In genomic region chrX:4939788-4940441, dm6 we compare ENCODE assay signal across 4 fruit fly cellular contexts.
TF ChIP-seq lines count a peak whose summit lies in the region.

No protein-coding gene starts in this region.

TF ChIP-seq in whole organism, adult, 20 proteins besides CTCF, POLR2A, EP300 and RAD21 (continued from another document):
- TF ChIP-seq kay (GFP tag; lab: Kevin White, UChicago; ENCODE audit: borderline replicate concordance), result peak; percentile 56
- peak; percentile 79 for TF ChIP-seq Clk (GFP tag; optimal IDR thresholded peaks at IDR 0.05; lab: Kevin White, UChicago)

TF ChIP-seq in whole organism, embryonic, 481 proteins besides CTCF, POLR2A, EP300 and RAD21 (continued from another document and continues in another):
- no peak for TF ChIP-seq sc (optimal IDR thresholded peaks at IDR 0.05; lab: Kevin White, UChicago)
- TF ChIP-seq sc (GFP tag; optimal IDR thresholded peaks at IDR 0.05; lab: Kevin White, UChicago), result peak; percentile 93
- no peak for TF ChIP-seq CG16813 (GFP tag; IDR thresholded peaks at IDR 0.05; lab: Robert Waterston, UW; ENCODE audit: partially characterized antibody)
- TF ChIP-seq Med (GFP tag; lab: Kevin White, UChicago), result peak; percentile 99
- peak; percentile 90 for TF ChIP-seq CG13775 (GFP tag; optimal IDR thresholded peaks at IDR 0.05; lab: Kevin White, UChicago)
- TF ChIP-seq CG34376 (GFP tag; optimal IDR thresholded peaks at IDR 0.05; lab: Kevin White, UChicago), result peak; percentile 1
- peak; percentile 31 for TF ChIP-seq HLHmδ (GFP tag; optimal IDR thresholded peaks at IDR 0.05; lab: Kevin White, UChicago)
- peak; percentile 96 for TF ChIP-seq CG33557 (GFP tag; optimal IDR thresholded peaks at IDR 0.05; lab: Kevin White, UChicago)
- TF ChIP-seq klu (GFP tag; IDR thresholded peaks at IDR 0.05; lab: Robert Waterston, UW), result peak; percentile 75
- TF ChIP-seq ftz-f1 (GFP tag; optimal IDR thresholded peaks at IDR 0.05; lab: Kevin White, UChicago), result no peak
- TF ChIP-seq schlank (tag; optimal IDR thresholded peaks at IDR 0.05; lab: Kevin White, UChicago), result peak; percentile 48
- peak; percentile 84 for TF ChIP-seq CG13123 (GFP tag; optimal IDR thresholded peaks at IDR 0.05; lab: Kevin White, UChicago)
- peak; percentile 92 for TF ChIP-seq ERR (GFP tag; optimal IDR thresholded peaks at IDR 0.05; lab: Kevin White, UChicago)
- TF ChIP-seq Tbp (GFP tag; optimal IDR thresholded peaks at IDR 0.05; lab: Kevin White, UChicago), result no peak
- peak; percentile 94 for TF ChIP-seq CG14667 (GFP tag; IDR thresholded peaks at IDR 0.05; lab: Robert Waterston, UW)
- peak; percentile 79 for TF ChIP-seq Doc2 (GFP tag; IDR thresholded peaks at IDR 0.05; lab: Robert Waterston, UW)
- peak; percentile 86 for TF ChIP-seq CG18599 (GFP tag; optimal IDR thresholded peaks at IDR 0.05; lab: Kevin White, UChicago)
- peak; percentile 59 for TF ChIP-seq CG6765 (GFP tag; optimal IDR thresholded peaks at IDR 0.05; lab: Kevin White, UChicago)
- TF ChIP-seq ranshi (GFP tag; IDR thresholded peaks at IDR 0.05; lab: Robert Waterston, UW), result peak; percentile 96
- TF ChIP-seq Nf-YC (tag; optimal IDR thresholded peaks at IDR 0.05; lab: Kevin White, UChicago), result peak; percentile 77
- TF ChIP-seq CG15011 (GFP tag; optimal IDR thresholded peaks at IDR 0.05; lab: Kevin White, UChicago), result peak; percentile 85
- no peak for TF ChIP-seq lov (optimal IDR thresholded peaks at IDR 0.05; lab: Kevin White, UChicago)
- TF ChIP-seq lov (GFP tag; IDR thresholded peaks at IDR 0.05; lab: Robert Waterston, UW), result peak; percentile 97
- TF ChIP-seq danr (GFP tag; IDR thresholded peaks at IDR 0.05; lab: Robert Waterston, UW), result peak; percentile 91
- peak; percentile 34 for TF ChIP-seq B-H2 (GFP tag; optimal IDR thresholded peaks at IDR 0.05; lab: Kevin White, UChicago)
- TF ChIP-seq unc-4 (GFP tag; IDR thresholded peaks at IDR 0.05; lab: Robert Waterston, UW; ENCODE audit: partially characterized antibody), result no peak
- peak; percentile 95 for TF ChIP-seq CG11504 (tag; optimal IDR thresholded peaks at IDR 0.05; lab: Kevin White, UChicago)
- TF ChIP-seq Oli (tag; optimal IDR thresholded peaks at IDR 0.05; lab: Kevin White, UChicago), result peak; percentile 96
- TF ChIP-seq Ravus (GFP tag; IDR thresholded peaks at IDR 0.05; lab: Robert Waterston, UW), result peak; percentile 65
- peak; percentile 96 for TF ChIP-seq CG11093 (GFP tag; IDR thresholded peaks at IDR 0.05; lab: Robert Waterston, UW)
- TF ChIP-seq vnd (GFP tag; IDR thresholded peaks at IDR 0.05; lab: Robert Waterston, UW; ENCODE audit: partially characterized antibody), result no peak
- peak; percentile 97 for TF ChIP-seq CG2199 (GFP tag; IDR thresholded peaks at IDR 0.05; lab: Robert Waterston, UW)
- peak; percentile 76 for TF ChIP-seq gsb (GFP tag; IDR thresholded peaks at IDR 0.05; lab: Robert Waterston, UW)
- no peak for TF ChIP-seq CG14860 (GFP tag; IDR thresholded peaks at IDR 0.05; lab: Robert Waterston, UW; ENCODE audit: partially characterized antibody)
- peak; percentile 91 for TF ChIP-seq odd (GFP tag; optimal IDR thresholded peaks at IDR 0.05; lab: Kevin White, UChicago)
- TF ChIP-seq NC2α (GFP tag; optimal IDR thresholded peaks at IDR 0.05; lab: Kevin White, UChicago), result peak; percentile 91
- TF ChIP-seq CG10431 (GFP tag; optimal IDR thresholded peaks at IDR 0.05; lab: Kevin White, UChicago), result peak; percentile 87
- peak; percentile 90 for TF ChIP-seq CrebB (tag; optimal IDR thresholded peaks at IDR 0.05; lab: Kevin White, UChicago)
- peak; percentile 90 for TF ChIP-seq sr (GFP tag; IDR thresholded peaks at IDR 0.05; lab: Robert Waterston, UW)
- peak; percentile 97 for TF ChIP-seq tap (tag; optimal IDR thresholded peaks at IDR 0.05; lab: Kevin White, UChicago)
- TF ChIP-seq CG17361 (GFP tag; IDR thresholded peaks at IDR 0.05; lab: Robert Waterston, UW), result peak; percentile 94
- peak; percentile 81 for TF ChIP-seq pho (GFP tag; optimal IDR thresholded peaks at IDR 0.05; lab: Kevin White, UChicago)
- peak; percentile 92 for TF ChIP-seq slbo (GFP tag; IDR thresholded peaks at IDR 0.05; lab: Robert Waterston, UW)

TF ChIP-seq in whole organism, prepupa, 60 proteins besides CTCF, POLR2A, EP300 and RAD21 (continued from another document):
- TF ChIP-seq CG16779 (tag; optimal IDR thresholded peaks at IDR 0.05; lab: Kevin White, UChicago) (peak; percentile 85), CG8119 (GFP tag; IDR thresholded peaks at IDR 0.05; lab: Robert Waterston, UW) (peak; percentile 97), achi (GFP tag; optimal IDR thresholded peaks at IDR 0.05; lab: Kevin White, UChicago) (peak; percentile 95), CG8632 (GFP tag; optimal IDR thresholded peaks at IDR 0.05; lab: Kevin White, UChicago) (peak; percentile 94), CG31627 (GFP tag; optimal IDR thresholded peaks at IDR 0.05; lab: Kevin White, UChicago) (peak; percentile 96), Hr38 (GFP tag; optimal IDR thresholded peaks at IDR 0.05; lab: Kevin White, UChicago) (peak; percentile 97), fd59A (GFP tag; optimal IDR thresholded peaks at IDR 0.05; lab: Kevin White, UChicago) (peak; percentile 95), svp (GFP tag; lab: Kevin White, UChicago) (peak; percentile 97), Eip93F (GFP tag; optimal IDR thresholded peaks at IDR 0.05; lab: Kevin White, UChicago) (peak; percentile 73), Gug (GFP tag; IDR thresholded peaks at IDR 0.05; lab: Robert Waterston, UW) (peak; percentile 98), esn (GFP tag; optimal IDR thresholded peaks at IDR 0.05; lab: Kevin White, UChicago) (peak; percentile 95), CG6808 (GFP tag; optimal IDR thresholded peaks at IDR 0.05; lab: Kevin White, UChicago) (peak; percentile 92), CG3032 (tag; optimal IDR thresholded peaks at IDR 0.05; lab: Kevin White, UChicago) (peak; percentile 94), CG8319 (GFP tag; optimal IDR thresholded peaks at IDR 0.05; lab: Kevin White, UChicago) (peak; percentile 95), CG15336 (GFP tag; IDR thresholded peaks at IDR 0.05; lab: Robert Waterston, UW) (peak; percentile 98), dsx (GFP tag; optimal IDR thresholded peaks at IDR 0.05; lab: Kevin White, UChicago; ENCODE audit: poor library complexity, severe bottlenecking) (peak; percentile 93), CG6792 (GFP tag; optimal IDR thresholded peaks at IDR 0.05; lab: Kevin White, UChicago) (peak; percentile 96), CG3919 (GFP tag; optimal IDR thresholded peaks at IDR 0.05; lab: Kevin White, UChicago) (peak; percentile 98), CG10631 (GFP tag; optimal IDR thresholded peaks at IDR 0.05; lab: Kevin White, UChicago) (peak; percentile 97), fd85E (GFP tag; optimal IDR thresholded peaks at IDR 0.05; lab: Kevin White, UChicago) (peak; percentile 78), Lpt (GFP tag; optimal IDR thresholded peaks at IDR 0.05; lab: Kevin White, UChicago) (peak; percentile 96), Met (GFP tag; optimal IDR thresholded peaks at IDR 0.05; lab: Kevin White, UChicago) (peak; percentile 95), CG9139 (GFP tag; optimal IDR thresholded peaks at IDR 0.05; lab: Kevin White, UChicago) (peak; percentile 90), Hr39 (GFP tag; optimal IDR thresholded peaks at IDR 0.05; lab: Kevin White, UChicago) (peak; percentile 96), CG6276 (GFP tag; optimal IDR thresholded peaks at IDR 0.05; lab: Kevin White, UChicago) (peak; percentile 95), Sox15 (GFP tag; optimal IDR thresholded peaks at IDR 0.05; lab: Kevin White, UChicago) (peak; percentile 96), CG1621 (tag; optimal IDR thresholded peaks at IDR 0.05; lab: Kevin White, UChicago) (peak; percentile 97), CG34406 (GFP tag; optimal IDR thresholded peaks at IDR 0.05; lab: Kevin White, UChicago) (peak; percentile 94), fkh (GFP tag; optimal IDR thresholded peaks at IDR 0.05; lab: Kevin White, UChicago) (peak; percentile 23), lz (GFP tag; optimal IDR thresholded peaks at IDR 0.05; lab: Kevin White, UChicago) (peak; percentile 95), pdm3 (GFP tag; optimal IDR thresholded peaks at IDR 0.05; lab: Kevin White, UChicago) (peak; percentile 98), Smox (GFP tag; optimal IDR thresholded peaks at IDR 0.05; lab: Kevin White, UChicago) (peak; percentile 93), ss (GFP tag; optimal IDR thresholded peaks at IDR 0.05; lab: Kevin White, UChicago) (peak; percentile 89 to 95), CG11294 (GFP tag; IDR thresholded peaks at IDR 0.05; lab: Robert Waterston, UW) (peak; percentile 97), CG11762 (GFP tag; optimal IDR thresholded peaks at IDR 0.05; lab: Kevin White, UChicago; ENCODE audit: insufficient read depth) (peak; percentile 96), Ets21C (GFP tag; optimal IDR thresholded peaks at IDR 0.05; lab: Kevin White, UChicago) (peak; percentile 93), CG4318 (GFP tag; optimal IDR thresholded peaks at IDR 0.05; lab: Kevin White, UChicago) (peak; percentile 97), salr (GFP tag; optimal IDR thresholded peaks at IDR 0.05; lab: Kevin White, UChicago) (peak; percentile 92 to 96), Sox14 (GFP tag; optimal IDR thresholded peaks at IDR 0.05; lab: Kevin White, UChicago) (peak; percentile 97), net (GFP tag; optimal IDR thresholded peaks at IDR 0.05; lab: Kevin White, UChicago) (peak; percentile 95)

TF ChIP-seq in whole organism, wandering third instar larva, 38 proteins besides CTCF, POLR2A, EP300 and RAD21 (continued from another document):
- TF ChIP-seq Dif (GFP tag; optimal IDR thresholded peaks at IDR 0.05; lab: Kevin White, UChicago; ENCODE audit: partially characterized antibody) (no peak), brk (GFP tag; optimal IDR thresholded peaks at IDR 0.05; lab: Kevin White, UChicago) (peak; percentile 73), fru (GFP tag; optimal IDR thresholded peaks at IDR 0.05; lab: Kevin White, UChicago) (peak; percentile 92), CrebA (GFP tag; optimal IDR thresholded peaks at IDR 0.05; lab: Kevin White, UChicago; ENCODE audit: borderline replicate concordance) (no peak), woc (GFP tag; optimal IDR thresholded peaks at IDR 0.05; lab: Kevin White, UChicago) (peak; percentile 77), sv (GFP tag; optimal IDR thresholded peaks at IDR 0.05; lab: Kevin White, UChicago) (peak; percentile 95), Hr78 (GFP tag; optimal IDR thresholded peaks at IDR 0.05; lab: Kevin White, UChicago) (no peak), Rel (GFP tag; optimal IDR thresholded peaks at IDR 0.05; lab: Kevin White, UChicago) (no peak), Rel (tag; optimal IDR thresholded peaks at IDR 0.05; lab: Kevin White, UChicago) (peak; percentile 50), N (GFP tag; optimal IDR thresholded peaks at IDR 0.05; lab: Kevin White, UChicago) (no peak), psq (GFP tag; optimal IDR thresholded peaks at IDR 0.05; lab: Kevin White, UChicago) (peak; percentile 62), OdsH (GFP tag; optimal IDR thresholded peaks at IDR 0.05; lab: Kevin White, UChicago) (peak; percentile 83), Hnf4 (GFP tag; optimal IDR thresholded peaks at IDR 0.05; lab: Kevin White, UChicago) (peak; percentile 88), jim (GFP tag; optimal IDR thresholded peaks at IDR 0.05; lab: Kevin White, UChicago) (no peak), h (GFP tag; optimal IDR thresholded peaks at IDR 0.05; lab: Kevin White, UChicago) (peak; percentile 88), pan (optimal IDR thresholded peaks at IDR 0.05; lab: Kevin White, UChicago) (no peak), foxo (GFP tag; optimal IDR thresholded peaks at IDR 0.05; lab: Kevin White, UChicago) (peak in 1 of 2 experiments; percentile 92)
TF ChIP-seq in whole organism, wandering third instar larva: peak in this region for 25.
